Worm (Caenorhabditis elegans): ENCODE measurements around the gene F46F5.14.

ce11 chrII:783532-783931 is 16.3 kb upstream of the F46F5.14 start, which contains the start of gene Y39F10A.6:
- no peak for TF ChIP-seq mab-5 (tag; optimal IDR thresholded peaks at IDR 0.05)
- no peak for TF ChIP-seq zag-1 (tag; optimal IDR thresholded peaks at IDR 0.05)
- no peak for TF ChIP-seq alr-1 (tag; optimal IDR thresholded peaks at IDR 0.05)
- TF ChIP-seq nhr-11 (tag; optimal IDR thresholded peaks at IDR 0.05) = no peak
- TF ChIP-seq unc-39 (tag; optimal IDR thresholded peaks at IDR 0.05) = no peak
- no peak for TF ChIP-seq sem-4 (tag; optimal IDR thresholded peaks at IDR 0.05)
- no peak for TF ChIP-seq fos-1 (tag; optimal IDR thresholded peaks at IDR 0.05)
- TF ChIP-seq mdl-1 (tag; optimal IDR thresholded peaks at IDR 0.05) = no peak
- TF ChIP-seq blmp-1 (tag; optimal IDR thresholded peaks at IDR 0.05; ENCODE audit: insufficient read depth) = no peak
- TF ChIP-seq ceh-82 (tag; optimal IDR thresholded peaks at IDR 0.05) = no peak
- no peak for TF ChIP-seq ZK546.5 (tag; optimal IDR thresholded peaks at IDR 0.05)
- no peak for TF ChIP-seq gmeb-1 (tag; optimal IDR thresholded peaks at IDR 0.05)

Data from whole organism, L2 larva.